ENCODE assay signal across 3 worm cellular contexts in genomic region chrV:8792814-8793213, ce11.
TF ChIP-seq lines count a peak whose summit lies in the region.

No protein-coding gene starts in this region.

TF ChIP-seq in whole organism, early embryonic, 17 proteins besides CTCF, POLR2A, EP300 and RAD21:
- TF ChIP-seq ama-1 (optimal IDR thresholded peaks at IDR 0.05; lab: Kevin White, UChicago), result peak; percentile 55
- no peak for TF ChIP-seq aly-1 (tag; optimal IDR thresholded peaks at IDR 0.05; lab: Kevin White, UChicago)
- no peak for TF ChIP-seq flt-1 (GFP tag; IDR thresholded peaks at IDR 0.05; lab: Robert Waterston, UW)
TF ChIP-seq in whole organism, early embryonic: peak in this region for 1.

TF ChIP-seq in whole organism, late embryonic, 69 proteins besides CTCF, POLR2A, EP300 and RAD21:
- TF ChIP-seq unc-42 (tag; optimal IDR thresholded peaks at IDR 0.05; lab: Kevin White, UChicago) (no peak), C08G9.2 (tag; optimal IDR thresholded peaks at IDR 0.05; lab: Kevin White, UChicago) (no peak), ama-1 (optimal IDR thresholded peaks at IDR 0.05; lab: Kevin White, UChicago) (peak; percentile 42), ceh-22 (tag; optimal IDR thresholded peaks at IDR 0.05; lab: Kevin White, UChicago) (no peak), elt-2 (tag; optimal IDR thresholded peaks at IDR 0.05; lab: Kevin White, UChicago) (no peak), C38D4.7 (GFP tag; optimal IDR thresholded peaks at IDR 0.05; lab: Kevin White, UChicago) (no peak), rnt-1 (tag; optimal IDR thresholded peaks at IDR 0.05; lab: Kevin White, UChicago) (no peak)

TF ChIP-seq in whole organism, midembryonic, 9 proteins besides CTCF, POLR2A, EP300 and RAD21:
- peak; percentile 51 for TF ChIP-seq T22C8.4 (GFP tag; IDR thresholded peaks at IDR 0.05; lab: Robert Waterston, UW)
- TF ChIP-seq klf-2 (GFP tag; conservative IDR thresholded peaks at IDR 0.05; lab: Robert Waterston, UW), result no peak
